Worm (Caenorhabditis elegans): ENCODE results near the gene R160.12.
A peak's percentile ranks its signal among the peaks of the same experiment; 100 is the strongest.
"Not testable (repeated sequence)": the region's sequence is repeated elsewhere in the genome, so short reads cannot be mapped to it uniquely, and the experiment has no call there.

Gene R160.12

DNA sequence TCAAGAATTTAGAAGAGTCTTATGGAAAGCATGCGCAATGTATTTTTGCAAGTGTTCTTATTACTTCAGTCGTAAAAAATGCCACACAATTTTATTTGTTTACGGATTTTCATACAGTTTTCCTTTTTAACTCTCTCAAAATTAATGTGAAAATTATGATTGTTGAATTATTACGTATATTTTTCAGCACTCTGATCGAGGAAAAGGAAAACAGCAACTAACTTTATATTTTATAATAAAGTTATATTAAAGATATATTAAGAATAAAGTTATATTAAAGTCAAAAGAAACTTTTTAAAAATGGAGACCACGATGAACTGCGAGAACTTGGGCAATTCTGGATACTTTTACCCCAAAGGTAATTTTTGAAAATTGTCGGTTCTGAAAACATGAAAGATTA lies 27.4 kb downstream of the R160.12 start, which contains the start of gene F14H12.2:
Gene F14H12.2 (plus strand): TSS at position 301 of the 400 bp plus-strand sequence.
- TF ChIP-seq swsn-7 (tag; optimal IDR thresholded peaks at IDR 0.05): no peak
- TF ChIP-seq alr-1 (tag; optimal IDR thresholded peaks at IDR 0.05; ENCODE audit: borderline replicate concordance): no peak
- TF ChIP-seq nhr-11 (tag; optimal IDR thresholded peaks at IDR 0.05): no peak
- no peak for TF ChIP-seq mep-1 (tag; optimal IDR thresholded peaks at IDR 0.05)
- no peak for TF ChIP-seq hlh-17 (GFP tag; optimal IDR thresholded peaks at IDR 0.05; ENCODE audit: borderline replicate concordance)
- TF ChIP-seq zip-4 (GFP tag; optimal IDR thresholded peaks at IDR 0.05): no peak
- no peak for TF ChIP-seq ceh-90 (tag; optimal IDR thresholded peaks at IDR 0.05)
- TF ChIP-seq nhr-76 (tag; optimal IDR thresholded peaks at IDR 0.05): no peak
- no peak for TF ChIP-seq lin-35 (GFP tag; optimal IDR thresholded peaks at IDR 0.05)
- no peak for TF ChIP-seq Y116A8C.19 (tag; optimal IDR thresholded peaks at IDR 0.05; ENCODE audit: borderline replicate concordance)
- no peak for TF ChIP-seq vab-15 (tag; optimal IDR thresholded peaks at IDR 0.05)
- no peak for TF ChIP-seq elt-2 (tag; optimal IDR thresholded peaks at IDR 0.05)
- TF ChIP-seq nhr-85 (tag): no peak
- no peak for TF ChIP-seq aly-2 (tag; optimal IDR thresholded peaks at IDR 0.05)
- no peak for TF ChIP-seq aha-1 (tag; optimal IDR thresholded peaks at IDR 0.05)

DNA sequence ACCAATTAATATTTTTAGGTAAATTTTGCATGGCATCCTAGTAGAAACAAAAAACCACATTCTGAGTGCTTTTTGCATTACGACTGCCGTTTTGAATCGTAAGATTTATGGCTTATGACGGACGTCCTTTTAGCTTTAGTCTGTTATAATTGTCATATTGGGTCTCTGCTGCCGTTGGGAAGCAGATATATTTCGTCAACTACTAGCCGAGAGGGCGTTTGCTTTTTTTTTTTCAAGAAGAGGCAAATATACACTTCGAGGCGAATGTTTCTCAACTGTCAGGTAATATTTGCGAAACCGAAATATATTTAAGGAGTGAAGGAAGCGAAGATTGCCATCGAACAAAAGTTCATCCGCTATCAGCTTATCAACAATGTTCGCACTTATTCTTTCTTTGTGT lies 33.7 kb downstream of the R160.12 start, which contains the start of gene F14H12.3:
Gene F14H12.3 (plus strand): TSS at position 301 of the 400 bp plus-strand sequence.
- TF ChIP-seq mab-9 (GFP tag; IDR thresholded peaks at IDR 0.05) (no peak), nhr-85 (tag) (peak; percentile 12)

DNA sequence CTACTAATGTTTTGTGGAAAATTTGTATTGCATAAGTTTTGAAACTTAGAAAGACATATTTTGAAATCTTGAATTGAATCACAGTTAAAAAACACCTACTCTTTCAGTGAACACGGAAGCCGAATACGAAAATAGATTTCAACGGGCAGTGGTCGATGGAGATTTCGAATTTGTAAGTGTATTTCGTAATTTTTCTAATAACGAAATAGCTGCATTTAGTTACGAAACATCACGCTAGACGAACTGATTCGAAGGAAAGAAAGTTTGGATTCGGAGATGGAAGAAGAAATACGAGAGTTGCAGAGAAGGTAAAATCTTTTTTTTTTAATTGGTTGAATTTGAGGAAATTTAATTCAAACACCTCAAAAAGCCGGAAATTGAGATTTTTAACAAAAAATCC lies 34.9 kb downstream of the R160.12 start:
- TF ChIP-seq snu-23 (GFP tag; optimal IDR thresholded peaks at IDR 0.05): no peak
- peak; percentile 60 for TF ChIP-seq skn-1 (tag; optimal IDR thresholded peaks at IDR 0.05)
- no peak for TF ChIP-seq lir-3 (tag; optimal IDR thresholded peaks at IDR 0.05; ENCODE audit: poor library complexity)
- no peak for TF ChIP-seq efl-3 (GFP tag; optimal IDR thresholded peaks at IDR 0.05)
- no peak for TF ChIP-seq lin-13 (GFP tag; optimal IDR thresholded peaks at IDR 0.05)
- TF ChIP-seq fkh-10 (GFP tag; optimal IDR thresholded peaks at IDR 0.05): no peak
- no peak for TF ChIP-seq zag-1 (tag; optimal IDR thresholded peaks at IDR 0.05)
- no peak for TF ChIP-seq nhr-12 (tag; optimal IDR thresholded peaks at IDR 0.05)

DNA sequence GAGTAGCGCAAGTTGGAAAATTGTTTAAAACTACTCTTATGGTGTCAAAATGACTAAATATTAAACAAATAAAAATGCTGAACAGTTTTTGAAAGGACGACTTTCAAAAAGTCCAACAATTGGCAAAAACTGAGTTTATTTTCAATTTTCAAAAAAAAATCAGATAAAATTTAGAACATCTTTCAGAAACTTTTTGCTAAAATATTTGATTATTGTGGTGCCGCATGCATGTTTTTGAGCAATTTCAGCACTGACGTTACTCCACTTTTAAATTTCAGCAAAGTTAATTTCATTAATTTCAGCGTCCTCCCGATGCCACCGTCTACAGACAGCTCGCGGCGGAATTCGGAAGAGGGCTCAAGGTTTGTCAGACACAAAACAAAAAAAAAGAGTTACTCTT lies 38.3 kb downstream of the R160.12 start, which contains the start of gene cst-1:
Gene cst-1 (plus strand): TSS at position 301 of the 400 bp plus-strand sequence.
- not testable (repeated sequence) for TF ChIP-seq mdl-1, ceh-90, nhr-77 (tag; optimal IDR thresholded peaks at IDR 0.05)

DNA sequence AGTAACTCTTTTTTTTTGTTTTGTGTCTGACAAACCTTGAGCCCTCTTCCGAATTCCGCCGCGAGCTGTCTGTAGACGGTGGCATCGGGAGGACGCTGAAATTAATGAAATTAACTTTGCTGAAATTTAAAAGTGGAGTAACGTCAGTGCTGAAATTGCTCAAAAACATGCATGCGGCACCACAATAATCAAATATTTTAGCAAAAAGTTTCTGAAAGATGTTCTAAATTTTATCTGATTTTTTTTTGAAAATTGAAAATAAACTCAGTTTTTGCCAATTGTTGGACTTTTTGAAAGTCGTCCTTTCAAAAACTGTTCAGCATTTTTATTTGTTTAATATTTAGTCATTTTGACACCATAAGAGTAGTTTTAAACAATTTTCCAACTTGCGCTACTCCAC lies 41.6 kb downstream of the R160.12 start, which contains the start of gene cst-2:
Gene cst-2 (minus strand): TSS at position 101 of the 400 bp plus-strand sequence.
- not testable (repeated sequence) for TF ChIP-seq unc-62 (GFP tag; optimal IDR thresholded peaks at IDR 0.05); pax-3 (tag; optimal IDR thresholded peaks at IDR 0.05); sox-4 (tag; optimal IDR thresholded peaks at IDR 0.05)

DNA sequence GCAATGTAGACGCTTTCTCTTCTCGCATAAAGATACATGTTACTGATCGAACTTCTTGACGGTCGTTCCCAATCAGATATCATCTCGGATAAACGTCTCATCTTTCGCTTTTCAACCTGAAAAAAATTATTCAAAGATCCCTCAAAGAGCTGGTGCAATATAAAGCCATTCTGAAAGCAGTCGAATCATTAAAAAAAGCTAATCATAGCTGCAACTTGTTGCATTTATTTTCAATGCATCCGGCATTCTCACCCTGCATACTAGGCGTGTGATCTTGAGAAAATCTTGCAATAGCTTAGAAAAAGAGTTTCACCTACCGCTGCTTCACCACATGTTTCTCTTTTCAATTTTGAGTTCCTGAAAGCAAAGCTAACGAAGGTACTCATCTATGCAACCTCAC lies 45.3 kb downstream of the R160.12 start, which contains the start of gene C24A8.6:
Gene C24A8.6 (minus strand): TSS at position 101 of the 400 bp plus-strand sequence.
- not testable (repeated sequence) for TF ChIP-seq ceh-63 (GFP tag; optimal IDR thresholded peaks at IDR 0.05); unc-86 (tag; optimal IDR thresholded peaks at IDR 0.05); snu-23 (GFP tag; optimal IDR thresholded peaks at IDR 0.05)

Data from whole organism, L1 larva.